Fruit fly (Drosophila melanogaster) whole organism, wandering third instar larva: ENCODE measurements around the gene CG13895.

Experiments used
- Abd-B ChIP-seq: fragments of >200 bp; optimal IDR thresholded peaks from 2 replicates; lab custom pipeline; 2017; ENCODE audit warnings: missing biosample characterization, missing genetic modification characterization
- CG9705 ChIP-seq: fragments of 200-800 bp; sonication (Bioruptor generic); optimal IDR thresholded peaks from 2 replicates; lab custom pipeline; 2018; ENCODE audit warnings: missing biosample characterization, mild to moderate bottlenecking, missing genetic modification characterization
- CrebA ChIP-seq: fragments of 200-800 bp; sonication (Bioruptor generic); optimal IDR thresholded peaks from 2 replicates; lab custom pipeline; 2016; ENCODE audit warnings: missing biosample characterization, mild to moderate bottlenecking, missing genetic modification characterization, borderline replicate concordance
- Dfd ChIP-seq: fragments of >200 bp; optimal IDR thresholded peaks from 2 replicates; lab custom pipeline; 2017; ENCODE audit warnings: missing biosample characterization, missing genetic modification characterization
- HLH106 ChIP-seq: fragments of 200-800 bp; optimal IDR thresholded peaks from 3 replicates; lab custom pipeline; 2019; ENCODE audit warnings: missing biosample characterization, mild to moderate bottlenecking, missing genetic modification characterization, moderate library complexity
- Hnf4 ChIP-seq: fragments of 200-800 bp; sonication (Bioruptor generic); optimal IDR thresholded peaks from 2 replicates; lab custom pipeline; 2016; ENCODE audit warnings: missing biosample characterization, mild to moderate bottlenecking, missing genetic modification characterization
- Hr78 ChIP-seq: fragments of >200 bp; optimal IDR thresholded peaks from 2 replicates; lab custom pipeline; 2017; ENCODE audit warnings: missing biosample characterization, missing genetic modification characterization
- Hr83 ChIP-seq: fragments of 200-300 bp; sonication (Bioruptor generic); optimal IDR thresholded peaks from 2 replicates; lab custom pipeline; 2016; ENCODE audit warnings: missing biosample characterization, mild to moderate bottlenecking, missing genetic modification characterization, moderate library complexity; ENCODE audit not compliant: poor library complexity, severe bottlenecking
- Jra ChIP-seq: sonication (Bioruptor generic); optimal IDR thresholded peaks from 2 replicates; lab custom pipeline; 2016; ENCODE audit warnings: missing biosample characterization, missing genetic modification characterization
- Mio ChIP-seq: sonication (Bioruptor generic); optimal IDR thresholded peaks from 2 replicates; lab custom pipeline; 2016; ENCODE audit warnings: missing biosample characterization, missing genetic modification characterization
- Myc ChIP-seq: fragments of >200 bp; optimal IDR thresholded peaks from 2 replicates; lab custom pipeline; 2017
- N ChIP-seq: fragments of >200 bp; optimal IDR thresholded peaks from 2 replicates; lab custom pipeline; 2018; ENCODE audit warnings: missing biosample characterization, missing external identifiers, missing genetic modification characterization
- OdsH ChIP-seq: fragments of 200-800 bp; sonication (Bioruptor generic); optimal IDR thresholded peaks from 2 replicates; lab custom pipeline; 2016; ENCODE audit warnings: missing biosample characterization, mild to moderate bottlenecking, missing genetic modification characterization
- Rel ChIP-seq, 2 experiments: fragments of 200-800 bp; sonication (Bioruptor generic) in 1 of 2; optimal IDR thresholded peaks; 2 replicates in 1 of 2; 3 replicates in 1 of 2; lab custom pipeline; 2016 to 2019; ENCODE audit warnings: mild to moderate bottlenecking in 2 of 2, missing biosample characterization in 2 of 2, missing genetic modification characterization in 2 of 2, moderate library complexity in 1 of 2
- Sp1 ChIP-seq: fragments of 200-800 bp; sonication (Bioruptor generic); optimal IDR thresholded peaks from 3 replicates; lab custom pipeline; 2019; ENCODE audit warnings: missing biosample characterization, mild to moderate bottlenecking, missing genetic modification characterization, moderate library complexity
- br ChIP-seq: fragments of 200-800 bp; sonication (Bioruptor generic); optimal IDR thresholded peaks from 2 replicates; lab custom pipeline; 2016; ENCODE audit warnings: missing biosample characterization, missing genetic modification characterization
- brk ChIP-seq: fragments of 200-800 bp; sonication (Bioruptor generic); optimal IDR thresholded peaks from 2 replicates; lab custom pipeline; 2016; ENCODE audit warnings: missing biosample characterization, mild to moderate bottlenecking, missing genetic modification characterization
- dl ChIP-seq, 2 experiments: fragments of 175-275, 200-275 bp in 1 of 2; fragments of 200-275 bp in 1 of 2; sonication (Bioruptor generic); optimal IDR thresholded peaks; lab custom pipeline; 2018; ENCODE audit warnings: mild to moderate bottlenecking in 2 of 2, missing biosample characterization in 2 of 2, missing genetic modification characterization in 2 of 2, moderate library complexity in 2 of 2; ENCODE audit not compliant: partially characterized antibody in 2 of 2, insufficient read depth in 1 of 2
- dmrt93B ChIP-seq: fragments of 200-800 bp; sonication (Bioruptor generic); optimal IDR thresholded peaks from 2 replicates; lab custom pipeline; 2018; ENCODE audit warnings: missing biosample characterization, mild to moderate bottlenecking, missing genetic modification characterization
- dsf ChIP-seq: sonication (Bioruptor generic); optimal IDR thresholded peaks from 2 replicates; lab custom pipeline; 2016; ENCODE audit warnings: missing biosample characterization, missing genetic modification characterization, borderline replicate concordance
- ey ChIP-seq: fragments of 200-800 bp; sonication (Bioruptor generic); optimal IDR thresholded peaks from 2 replicates; lab custom pipeline; 2016; ENCODE audit warnings: missing biosample characterization, missing genetic modification characterization
- foxo ChIP-seq, 2 experiments: fragments of 200-800 bp; sonication (Bioruptor generic); optimal IDR thresholded peaks; 2 replicates in 1 of 2; 3 replicates in 1 of 2; lab custom pipeline; 2016 to 2017; ENCODE audit warnings: missing biosample characterization in 2 of 2, missing genetic modification characterization in 2 of 2
- fru ChIP-seq: fragments of 200-800 bp; sonication (Bioruptor generic); optimal IDR thresholded peaks from 3 replicates; lab custom pipeline; 2016; ENCODE audit warnings: missing biosample characterization, mild to moderate bottlenecking, missing genetic modification characterization
- h ChIP-seq: fragments of 200-800 bp; sonication (Bioruptor generic); optimal IDR thresholded peaks from 3 replicates; lab custom pipeline; 2016; ENCODE audit warnings: missing biosample characterization, mild to moderate bottlenecking, missing genetic modification characterization
- jim ChIP-seq: fragments of 175-275, 200-325 bp; sonication (Bioruptor generic); optimal IDR thresholded peaks from 2 replicates; lab custom pipeline; 2016; ENCODE audit warnings: missing biosample characterization, mild to moderate bottlenecking, missing genetic modification characterization
- lola ChIP-seq: fragments of >200 bp; optimal IDR thresholded peaks from 2 replicates; lab custom pipeline; 2017; ENCODE audit warnings: missing biosample characterization, missing genetic modification characterization
- pan ChIP-seq: fragments of >200 bp; optimal IDR thresholded peaks from 2 replicates; lab custom pipeline; 2017
- psq ChIP-seq: fragments of 200-800 bp; sonication (Bioruptor generic); optimal IDR thresholded peaks from 3 replicates; lab custom pipeline; 2017; ENCODE audit warnings: missing biosample characterization, mild to moderate bottlenecking, missing genetic modification characterization, moderate library complexity
- sage ChIP-seq: fragments of 200-800 bp; sonication (Bioruptor generic); optimal IDR thresholded peaks from 2 replicates; lab custom pipeline; 2016; ENCODE audit warnings: missing biosample characterization, mild to moderate bottlenecking, missing genetic modification characterization
- sv ChIP-seq: fragments of 200-800 bp; sonication (Bioruptor generic); optimal IDR thresholded peaks from 3 replicates; lab custom pipeline; 2016; ENCODE audit warnings: missing biosample characterization, missing genetic modification characterization
- tai ChIP-seq: sonication (Bioruptor generic); optimal IDR thresholded peaks from 2 replicates; lab custom pipeline; 2016; ENCODE audit warnings: missing biosample characterization, missing genetic modification characterization
- woc ChIP-seq: sonication (Bioruptor generic); optimal IDR thresholded peaks from 2 replicates; lab custom pipeline; 2016; ENCODE audit warnings: missing biosample characterization, mild to moderate bottlenecking, missing genetic modification characterization

CG13895 gene

DNA sequence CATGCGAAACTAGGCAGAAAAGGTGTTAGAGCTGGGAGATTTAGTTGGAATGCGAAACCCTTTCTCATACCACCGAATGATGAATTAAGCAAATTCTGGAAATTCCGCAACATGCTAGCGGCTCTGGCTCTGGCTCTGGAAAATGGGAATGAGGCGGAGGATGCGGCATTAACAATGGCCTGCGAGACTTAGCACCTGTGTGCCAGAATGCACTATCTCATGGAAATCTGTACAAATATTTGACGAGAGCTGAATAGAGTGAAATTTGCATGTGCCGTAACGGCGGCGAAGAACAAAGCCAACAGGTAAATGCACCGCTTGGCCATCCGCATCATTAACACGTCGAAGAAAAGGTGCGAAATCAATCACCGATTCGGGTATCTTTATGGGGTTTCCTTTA lies 27.3 kb upstream of the CG13895 start:
- no peak for TF ChIP-seq ey
- TF ChIP-seq jim (GFP tag; lab: Kevin White, UChicago) = no peak
- TF ChIP-seq CG9705 (GFP tag; lab: Kevin White, UChicago) = no peak

dm6 chr3L:733845-734697 lies 26.1 kb upstream of the CG13895 start:
- TF ChIP-seq fru (no peak), sv (peak; percentile 14), foxo (GFP tag; optimal IDR thresholded peaks at IDR 0.05; lab: Kevin White, UChicago) (no peak)

- TF ChIP-seq dsf (GFP tag; lab: Kevin White, UChicago) = no peak
- no peak for TF ChIP-seq psq
- TF ChIP-seq Dfd = no peak
- no peak for TF ChIP-seq Hr78 (GFP tag; lab: Kevin White, UChicago)
- TF ChIP-seq sv = no peak
- TF ChIP-seq Abd-B (GFP tag; lab: Kevin White, UChicago) = no peak
- no peak for TF ChIP-seq h (GFP tag; lab: Kevin White, UChicago)
- TF ChIP-seq brk (GFP tag; lab: Kevin White, UChicago) = no peak
- TF ChIP-seq OdsH (GFP tag; lab: Kevin White, UChicago) = no peak
- TF ChIP-seq ey = no peak
- TF ChIP-seq foxo (GFP tag; optimal IDR thresholded peaks at IDR 0.05; lab: Kevin White, UChicago) = no peak
- TF ChIP-seq sage = no peak
- TF ChIP-seq pan (lab: Kevin White, UChicago) = no peak
These were observed 25.3 kb upstream of the CG13895 start for dm6 chr3L:733174-733829.

dm6 chr3L:732290-732954 lies 24.4 kb upstream of the CG13895 start:
- TF ChIP-seq Sp1 (no peak), Hr83 (GFP tag; lab: Kevin White, UChicago) (no peak), dmrt93B (GFP tag; lab: Kevin White, UChicago) (no peak), CrebA (GFP tag; lab: Kevin White, UChicago) (no peak), N (GFP tag; lab: Kevin White, UChicago) (no peak), ey (no peak), OdsH (GFP tag; lab: Kevin White, UChicago) (no peak), jim (GFP tag; lab: Kevin White, UChicago) (no peak), pan (lab: Kevin White, UChicago) (no peak), sage (no peak), tai (GFP tag; lab: Kevin White, UChicago) (no peak), Myc (lab: Kevin White, UChicago) (no peak)
- TF ChIP-seq, all 38 proteins: peak for 0

DNA sequence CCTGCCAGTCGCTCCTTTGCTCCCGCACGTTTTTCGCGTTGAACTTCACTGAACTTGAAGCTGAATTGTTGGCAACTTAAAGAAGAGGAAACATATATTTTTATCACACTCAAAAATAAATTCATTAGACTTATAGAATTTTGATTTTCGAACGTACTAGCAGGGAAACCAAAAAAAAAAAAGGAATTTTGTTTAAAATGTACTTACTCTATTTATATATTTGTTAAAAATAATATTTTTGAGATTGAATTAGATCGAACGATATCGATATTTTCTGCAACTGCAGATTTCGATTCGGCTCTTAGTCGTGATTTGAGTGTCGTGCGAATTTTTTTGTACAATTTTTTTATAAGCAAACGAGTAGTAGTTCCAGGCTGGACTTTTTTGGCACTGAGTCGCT lies 23.5 kb upstream of the CG13895 start:
- TF ChIP-seq foxo (GFP tag; optimal IDR thresholded peaks at IDR 0.05; lab: Kevin White, UChicago) (peak in 1 of 2 experiments; percentile 2), h (GFP tag; lab: Kevin White, UChicago) (peak; percentile 21), Hnf4 (GFP tag; lab: Kevin White, UChicago) (no peak)

DNA sequence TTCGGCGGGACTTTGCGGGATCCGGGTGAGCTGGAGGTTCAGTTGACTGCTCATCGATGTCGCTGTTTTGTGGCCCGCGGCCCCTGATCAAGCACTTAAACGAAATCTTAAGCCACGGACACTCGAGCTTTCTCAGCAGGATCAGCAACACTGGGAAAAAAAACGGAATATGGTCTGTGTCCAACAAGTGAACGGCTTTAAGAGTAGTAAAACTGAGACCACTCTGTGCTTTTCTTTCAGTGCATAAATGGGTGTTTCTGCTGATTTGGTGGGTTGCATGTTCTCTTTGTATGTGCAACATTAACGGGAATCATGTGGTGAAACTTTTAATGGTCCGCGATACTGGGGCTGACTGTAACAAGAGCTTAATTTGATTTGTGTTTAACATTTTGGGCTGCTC lies 21.3 kb upstream of the CG13895 start:
- TF ChIP-seq Hr78 (GFP tag; lab: Kevin White, UChicago) (no peak), fru (peak; percentile 67), CrebA (GFP tag; lab: Kevin White, UChicago) (no peak), dl (GFP tag; optimal IDR thresholded peaks at IDR 0.05; lab: Kevin White, UChicago; ENCODE audit: insufficient read depth in 1 of 2, partially characterized antibody in 2 of 2) (no peak), N (GFP tag; lab: Kevin White, UChicago) (no peak), Abd-B (GFP tag; lab: Kevin White, UChicago) (no peak), pan (lab: Kevin White, UChicago) (no peak), dmrt93B (GFP tag; lab: Kevin White, UChicago) (peak; percentile 27), sage (peak; percentile 27), psq (peak; percentile 23), Dfd (no peak), tai (GFP tag; lab: Kevin White, UChicago) (no peak), h (GFP tag; lab: Kevin White, UChicago) (peak; percentile 65), CG9705 (GFP tag; lab: Kevin White, UChicago) (no peak), Jra (peak; percentile 10), Rel (GFP tag; optimal IDR thresholded peaks at IDR 0.05; lab: Kevin White, UChicago) (no peak), Rel (tag; optimal IDR thresholded peaks at IDR 0.05; lab: Kevin White, UChicago) (no peak), sv (no peak), br (GFP tag; lab: Kevin White, UChicago) (peak; percentile 38), woc (GFP tag; lab: Kevin White, UChicago) (peak; percentile 8), OdsH (GFP tag; lab: Kevin White, UChicago) (no peak), Mio (no peak), dsf (GFP tag; lab: Kevin White, UChicago) (no peak), Sp1 (peak; percentile 26), lola (no peak), Hr83 (GFP tag; lab: Kevin White, UChicago) (no peak), HLH106 (tag; lab: Kevin White, UChicago) (peak; percentile 48)
